Worm (Caenorhabditis elegans) whole organism, midembryonic: ENCODE data around the gene F29A7.6.

Source experiments
- T22C8.4 ChIP-seq: fragments of 200-800 bp; sonication (Bioruptor generic); IDR thresholded peaks from 2 replicates; pipeline ENCODE4 v1.3.6; 2022; ENCODE audit warnings: missing genetic modification characterization, missing compliant biosample characterization
- cog-1 ChIP-seq: sonication (generic microtip); optimal IDR thresholded peaks from 2 replicates; lab custom pipeline; 2016; ENCODE audit warnings: missing genetic modification characterization, missing compliant biosample characterization
- flt-1 ChIP-seq: fragments of 200-800 bp; sonication (Bioruptor generic); IDR thresholded peaks from 2 replicates; pipeline ENCODE4 v1.3.6; 2022; ENCODE audit warnings: missing genetic modification characterization, missing compliant biosample characterization
- klf-2 ChIP-seq: fragments of 200-800 bp; sonication (Bioruptor generic); conservative IDR thresholded peaks from 2 replicates; pipeline ENCODE4 v1.3.6; 2022; ENCODE audit warnings: missing genetic modification reagents, missing genetic modification characterization, missing compliant biosample characterization
- med-1 ChIP-seq: sonication (generic microtip); optimal IDR thresholded peaks from 2 replicates; lab custom pipeline; 2017; ENCODE audit warnings: missing genetic modification characterization, mild to moderate bottlenecking, missing compliant biosample characterization, antibody characterized with exemption, missing genetic modification reagents; ENCODE audit not compliant: insufficient read depth
- ref-1 ChIP-seq: fragments of 200-800 bp; sonication (Bioruptor generic); conservative IDR thresholded peaks from 2 replicates; pipeline ENCODE4 v1.3.6; 2022; ENCODE audit warnings: missing genetic modification reagents, missing genetic modification characterization, missing compliant biosample characterization
- tab-1 ChIP-seq: fragments of 200-800 bp; sonication (Bioruptor generic); IDR thresholded peaks from 2 replicates; pipeline ENCODE4 v1.3.6; 2022; ENCODE audit warnings: missing genetic modification characterization, missing compliant biosample characterization
- ztf-23 ChIP-seq: fragments of 200-800 bp; sonication (Bioruptor generic); IDR thresholded peaks from 2 replicates; pipeline ENCODE4 v1.3.6; 2022; ENCODE audit warnings: missing genetic modification reagents, missing genetic modification characterization, missing compliant biosample characterization
- ztf-29 ChIP-seq: fragments of 200-800 bp; sonication (Bioruptor generic); IDR thresholded peaks from 2 replicates; pipeline ENCODE4 v1.3.6; 2022; ENCODE audit warnings: missing genetic modification reagents, missing genetic modification characterization, missing compliant biosample characterization

The F29A7.6 gene

DNA sequence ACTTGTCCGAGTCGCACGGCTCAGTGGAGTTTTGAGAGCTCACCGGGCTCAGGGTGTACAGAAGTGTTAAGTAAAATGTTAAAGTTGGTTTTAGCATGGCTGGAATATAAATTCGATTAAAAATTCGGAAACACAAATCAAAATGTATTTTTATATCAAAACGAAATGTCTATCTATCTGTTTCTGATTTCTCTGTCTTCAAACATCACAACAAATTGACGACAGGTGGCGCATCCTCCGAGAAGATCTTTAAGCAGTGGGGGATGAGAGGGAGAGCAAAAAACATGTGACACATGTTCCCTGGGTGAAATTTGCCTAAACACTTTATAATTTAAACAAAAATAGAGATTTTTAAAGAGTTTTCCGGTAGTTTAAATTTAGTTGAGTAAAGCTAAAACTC, 16.6 kb upstream of the F29A7.6 start, which contains the start of gene F08D12.7:
TSS of gene F08D12.7 (minus strand) at position 101 of the 400 bp plus-strand sequence.
- TF ChIP-seq flt-1 (GFP tag; lab: Robert Waterston, UW) (no peak), ztf-29 (GFP tag; lab: Robert Waterston, UW) (no peak), ref-1 (GFP tag; lab: Robert Waterston, UW) (no peak), cog-1 (tag; lab: Kevin White, UChicago) (no peak), T22C8.4 (no peak), med-1 (GFP tag; lab: Kevin White, UChicago) (no peak), ztf-23 (no peak), tab-1 (GFP tag; lab: Robert Waterston, UW) (no peak), klf-2 (GFP tag; lab: Robert Waterston, UW) (no peak)

- TF ChIP-seq cog-1 (tag; lab: Kevin White, UChicago) (no peak), flt-1 (GFP tag; lab: Robert Waterston, UW) (no peak), med-1 (GFP tag; lab: Kevin White, UChicago) (no peak), tab-1 (GFP tag; lab: Robert Waterston, UW) (no peak), ref-1 (GFP tag; lab: Robert Waterston, UW) (no peak), klf-2 (GFP tag; lab: Robert Waterston, UW) (0 out of 2 replicates have a peak, but pooled peaks have one; percentile 5), T22C8.4 (no peak), ztf-29 (GFP tag; lab: Robert Waterston, UW) (no peak), ztf-23 (no peak)
Observed at ce11 chrII:2766331-2766730, 13.9 kb upstream of the F29A7.6 start, which contains the start of gene F08D12.15. F08D12.15 (plus strand) TSS chrII:2766631.

DNA sequence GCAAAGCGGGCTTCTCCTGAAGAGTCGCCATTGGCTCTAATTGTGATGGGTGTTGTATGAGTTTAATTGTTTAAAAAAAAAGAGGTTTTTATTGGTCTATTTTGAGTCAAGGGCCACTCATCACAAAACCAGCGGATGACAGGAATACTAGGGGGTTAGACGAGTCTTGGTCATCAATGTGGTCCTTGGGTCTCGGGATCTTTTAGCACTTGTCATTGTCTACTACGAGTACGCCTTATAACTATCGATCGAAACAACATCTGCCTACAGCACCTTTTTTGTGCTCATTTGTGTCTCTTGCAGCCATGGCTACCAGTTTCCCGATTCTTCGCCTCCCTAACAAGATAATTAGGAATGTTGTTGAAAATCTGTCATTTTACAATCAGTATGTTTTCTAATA, 12.3 kb upstream of the F29A7.6 start, which contains the start of gene fbxb-108:
TSS of gene fbxb-108 (plus strand) at position 301 of the 400 bp plus-strand sequence.
- TF ChIP-seq ztf-23 (no peak), klf-2 (GFP tag; lab: Robert Waterston, UW) (no peak), ztf-29 (GFP tag; lab: Robert Waterston, UW) (no peak), flt-1 (GFP tag; lab: Robert Waterston, UW) (no peak), med-1 (GFP tag; lab: Kevin White, UChicago) (no peak), ref-1 (GFP tag; lab: Robert Waterston, UW) (no peak), T22C8.4 (no peak), tab-1 (GFP tag; lab: Robert Waterston, UW) (no peak), cog-1 (tag; lab: Kevin White, UChicago) (no peak)

- TF ChIP-seq ztf-29 (GFP tag; lab: Robert Waterston, UW): no peak
- TF ChIP-seq klf-2 (GFP tag; lab: Robert Waterston, UW): no peak
- TF ChIP-seq tab-1 (GFP tag; lab: Robert Waterston, UW): no peak
- TF ChIP-seq ref-1 (GFP tag; lab: Robert Waterston, UW): no peak
- no peak for TF ChIP-seq ztf-23
- TF ChIP-seq cog-1 (tag; lab: Kevin White, UChicago): no peak
- no peak for TF ChIP-seq med-1 (GFP tag; lab: Kevin White, UChicago)
- no peak for TF ChIP-seq T22C8.4
- no peak for TF ChIP-seq flt-1 (GFP tag; lab: Robert Waterston, UW)
Observed at ce11 chrII:2762108-2762507, 9.7 kb upstream of the F29A7.6 start, which contains the start of gene fbxb-106. fbxb-106 (plus strand) TSS chrII:2762408.

DNA sequence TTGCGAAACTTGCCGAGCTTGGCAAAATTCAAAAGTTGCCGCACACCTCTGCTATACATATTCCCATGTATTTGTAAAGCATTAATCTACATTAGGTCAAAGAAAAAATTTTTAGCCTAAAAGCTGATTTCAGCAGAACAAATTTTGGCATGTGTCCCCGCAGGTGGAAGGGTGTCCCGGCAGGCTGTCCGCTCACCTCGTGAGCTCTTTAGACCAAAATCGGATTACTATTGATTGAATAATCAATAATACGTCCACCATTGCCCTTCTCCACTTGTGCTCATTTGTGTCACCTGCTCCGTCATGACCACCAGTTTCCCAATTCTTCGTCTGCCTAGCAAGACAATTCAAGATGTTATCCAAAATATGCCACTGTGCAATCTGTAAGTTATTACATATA, 6.1 kb upstream of the F29A7.6 start, which contains the start of gene fbxb-107:
TSS of gene fbxb-107 (plus strand) at position 297 of the 400 bp plus-strand sequence.
- TF ChIP-seq T22C8.4 (peak; percentile 18; the same call in 1 of the 2 replicates), ref-1 (GFP tag; lab: Robert Waterston, UW) (no peak)

DNA sequence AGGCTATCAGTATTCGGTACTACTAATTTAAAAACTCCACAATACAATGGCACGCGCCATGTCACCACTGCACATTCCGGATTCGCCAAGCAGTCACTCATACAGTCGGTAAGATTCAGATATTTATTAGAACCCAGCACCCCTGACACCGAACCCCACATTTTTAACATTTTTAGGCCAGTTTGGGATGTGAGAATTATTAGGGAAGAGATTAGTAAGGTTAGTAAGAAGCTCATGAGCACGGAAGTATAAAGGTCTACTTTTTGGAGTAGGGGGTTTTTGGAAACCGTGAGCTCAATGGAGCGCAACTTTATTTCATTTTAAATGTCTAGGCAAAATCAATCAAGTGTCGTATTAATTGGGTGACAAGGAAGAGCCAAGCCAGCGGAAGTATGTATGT, 5.5 kb upstream of the F29A7.6 start, which contains the start of gene F29A7.8:
TSS of gene F29A7.8 (minus strand) at position 101 of the 400 bp plus-strand sequence.
- TF ChIP-seq ztf-29 (GFP tag; lab: Robert Waterston, UW): no peak
- no peak for TF ChIP-seq med-1 (GFP tag; lab: Kevin White, UChicago)
- no peak for TF ChIP-seq flt-1 (GFP tag; lab: Robert Waterston, UW)
- no peak for TF ChIP-seq cog-1 (tag; lab: Kevin White, UChicago)
- no peak for TF ChIP-seq tab-1 (GFP tag; lab: Robert Waterston, UW)
- TF ChIP-seq ref-1 (GFP tag; lab: Robert Waterston, UW): no peak
- TF ChIP-seq ztf-23: no peak
- no peak for TF ChIP-seq T22C8.4
- no peak for TF ChIP-seq klf-2 (GFP tag; lab: Robert Waterston, UW)

DNA sequence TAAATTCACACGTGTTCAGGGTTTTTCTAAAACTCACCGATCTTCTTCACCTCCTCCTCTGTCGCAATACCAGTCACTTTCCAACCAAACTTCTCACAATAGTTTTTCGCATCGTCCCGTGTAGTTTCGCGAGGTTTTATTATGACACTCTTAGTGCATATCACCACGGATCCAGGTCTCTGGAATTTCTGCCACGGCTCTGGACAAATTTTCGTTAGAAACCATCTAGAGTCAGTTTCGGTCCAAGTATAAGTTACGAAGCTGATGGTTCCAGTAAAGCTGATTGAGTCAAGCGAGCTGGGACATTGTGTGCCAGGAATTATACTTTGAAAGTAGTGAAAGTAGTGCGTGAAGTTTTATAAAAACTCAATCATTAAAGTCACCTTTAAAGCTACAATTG, 3.9 kb upstream of the F29A7.6 start:
- no peak for TF ChIP-seq ztf-29 (GFP tag; lab: Robert Waterston, UW)
- no peak for TF ChIP-seq klf-2 (GFP tag; lab: Robert Waterston, UW)
- no peak for TF ChIP-seq T22C8.4
- TF ChIP-seq med-1 (GFP tag; lab: Kevin White, UChicago): no peak
- no peak for TF ChIP-seq ref-1 (GFP tag; lab: Robert Waterston, UW)
- no peak for TF ChIP-seq tab-1 (GFP tag; lab: Robert Waterston, UW)

- TF ChIP-seq ztf-29 (GFP tag; lab: Robert Waterston, UW) (no peak), T22C8.4 (no peak), tab-1 (GFP tag; lab: Robert Waterston, UW) (no peak), cog-1 (tag; lab: Kevin White, UChicago) (no peak), ztf-23 (no peak), ref-1 (GFP tag; lab: Robert Waterston, UW) (no peak), klf-2 (GFP tag; lab: Robert Waterston, UW) (no peak), med-1 (GFP tag; lab: Kevin White, UChicago) (no peak), flt-1 (GFP tag; lab: Robert Waterston, UW) (no peak)
Observed at ce11 chrII:2754595-2754994, 2.2 kb upstream of the F29A7.6 start.

DNA sequence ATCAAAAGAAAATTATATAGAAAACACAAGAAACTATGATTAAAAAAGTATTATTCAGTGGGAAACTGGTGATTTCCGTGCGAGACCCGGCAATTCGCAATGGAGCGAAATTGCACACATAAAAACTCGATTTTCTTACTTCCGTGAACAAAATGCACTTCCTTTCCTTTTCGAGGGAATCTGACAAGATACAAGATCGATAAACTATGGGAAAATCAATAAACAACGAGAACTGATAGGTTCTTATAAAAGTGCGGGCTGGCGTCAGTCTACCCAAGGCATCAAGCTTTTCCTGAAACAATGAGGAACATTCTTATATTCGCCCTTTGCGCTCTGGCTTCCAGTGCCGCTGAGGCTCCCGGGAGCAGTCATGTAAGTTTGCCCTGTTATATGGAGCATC, 588 bp upstream of the F29A7.6 start, which contains the start of gene F29A7.3:
TSS of gene F29A7.3 (plus strand) at position 301 of the 400 bp plus-strand sequence.
- TF ChIP-seq cog-1 (tag; lab: Kevin White, UChicago): no peak
- TF ChIP-seq med-1 (GFP tag; lab: Kevin White, UChicago): no peak
- no peak for TF ChIP-seq ztf-29 (GFP tag; lab: Robert Waterston, UW)
- TF ChIP-seq T22C8.4: no peak
- TF ChIP-seq ref-1 (GFP tag; lab: Robert Waterston, UW): no peak
- TF ChIP-seq ztf-23: no peak
- TF ChIP-seq flt-1 (GFP tag; lab: Robert Waterston, UW): no peak
- TF ChIP-seq tab-1 (GFP tag; lab: Robert Waterston, UW): no peak
- no peak for TF ChIP-seq klf-2 (GFP tag; lab: Robert Waterston, UW)
